Worm (Caenorhabditis elegans) whole organism, L4 larva: ENCODE results near the gene F42A9.9.

Experiments used
- D1046.2 ChIP-seq: fragments of 200-800 bp; sonication (Bioruptor generic); IDR thresholded peaks from 2 replicates; pipeline ENCODE4 v1.3.6; 2022; ENCODE audit warnings: missing genetic modification characterization, missing compliant biosample characterization
- F44E2.7 ChIP-seq: fragments of 200-800 bp; sonication (Bioruptor generic); IDR thresholded peaks from 2 replicates; pipeline ENCODE4 v2.1.2; 2022; ENCODE audit warnings: missing genetic modification characterization, missing compliant biosample characterization
- T20F7.1 ChIP-seq: fragments of 200-800 bp; sonication (Bioruptor generic); optimal IDR thresholded peaks from 2 replicates; lab custom pipeline; 2018; ENCODE audit warnings: mild to moderate bottlenecking, missing genetic modification characterization, missing compliant biosample characterization
- T26A8.4 ChIP-seq: fragments of 200-800 bp; sonication (Bioruptor generic); IDR thresholded peaks from 2 replicates; pipeline ENCODE4 v1.3.6; 2022; ENCODE audit warnings: missing genetic modification characterization, missing compliant biosample characterization
- Y48G9A.11 ChIP-seq: fragments of 200-800 bp; sonication (Bioruptor generic); IDR thresholded peaks from 2 replicates; pipeline ENCODE4 v1.3.6; 2022; ENCODE audit warnings: missing genetic modification reagents, missing genetic modification characterization, missing compliant biosample characterization
- Y5F2A.4 ChIP-seq: fragments of 200-800 bp; sonication (Bioruptor generic); optimal IDR thresholded peaks from 2 replicates; lab custom pipeline; 2018; ENCODE audit warnings: mild to moderate bottlenecking, missing genetic modification characterization, missing compliant biosample characterization
- Y75B8A.6 ChIP-seq: fragments of 200-800 bp; sonication (Bioruptor generic); IDR thresholded peaks from 2 replicates; pipeline ENCODE4 v1.3.6; 2022; ENCODE audit warnings: missing genetic modification reagents, missing genetic modification characterization, missing compliant biosample characterization
- ZK337.2 ChIP-seq: fragments of 200-800 bp; sonication (Bioruptor generic); IDR thresholded peaks from 2 replicates; pipeline ENCODE4 v1.3.6; 2022; ENCODE audit warnings: missing genetic modification reagents, missing genetic modification characterization, missing compliant biosample characterization
- aly-2 ChIP-seq: sonication (generic microtip); optimal IDR thresholded peaks from 2 replicates; lab custom pipeline; 2018; ENCODE audit warnings: missing biosample characterization, missing genetic modification characterization
- ceh-44 ChIP-seq: fragments of 200-800 bp; sonication (Bioruptor generic); IDR thresholded peaks from 2 replicates; pipeline ENCODE4 v1.3.6; 2022; ENCODE audit warnings: missing genetic modification reagents, missing genetic modification characterization, missing compliant biosample characterization
- ceh-82 ChIP-seq: sonication (generic microtip); optimal IDR thresholded peaks from 2 replicates; lab custom pipeline; 2017; ENCODE audit warnings: missing biosample characterization, missing genetic modification characterization
- ces-1 ChIP-seq: fragments of 150-350 bp; sonication (generic microtip); optimal IDR thresholded peaks from 4 replicates; lab custom pipeline; 2014; ENCODE audit warnings: missing biosample characterization, missing genetic modification reagents, missing genetic modification characterization
- daf-12 ChIP-seq: fragments of 150-350 bp; optimal IDR thresholded peaks from 2 replicates; lab custom pipeline; 2014; ENCODE audit warnings: missing biosample characterization, missing genetic modification reagents, missing genetic modification characterization
- daf-16 ChIP-seq, 3 experiments: sonication (generic microtip); optimal IDR thresholded peaks; 2 replicates each; lab custom pipeline; 2016 to 2017; ENCODE audit warnings: missing genetic modification characterization in 3 of 3, missing genetic modification reagents in 3 of 3, mild to moderate bottlenecking in 2 of 3, missing compliant biosample characterization in 2 of 3, missing biosample characterization in 1 of 3, moderate library complexity in 1 of 3
- daf-19 ChIP-seq: fragments of 200-800 bp; sonication (Bioruptor generic); conservative IDR thresholded peaks from 2 replicates; pipeline ENCODE4 v1.3.6; 2022; ENCODE audit warnings: missing genetic modification characterization, missing compliant biosample characterization
- dmd-6 ChIP-seq: fragments of 200-800 bp; sonication (Bioruptor generic); IDR thresholded peaks from 2 replicates; pipeline ENCODE4 v1.3.6; 2022; ENCODE audit warnings: missing genetic modification reagents, missing genetic modification characterization, missing compliant biosample characterization
- dmd-9 ChIP-seq: fragments of 200-800 bp; sonication (Bioruptor generic); IDR thresholded peaks from 2 replicates; pipeline ENCODE4 v1.3.6; 2022; ENCODE audit warnings: missing genetic modification reagents, missing genetic modification characterization, missing compliant biosample characterization
- egl-27 ChIP-seq: sonication (generic microtip); optimal IDR thresholded peaks from 3 replicates; lab custom pipeline; 2017; ENCODE audit warnings: missing biosample characterization, missing genetic modification reagents, missing genetic modification characterization
- fkh-10 ChIP-seq: fragments of 150-350 bp; optimal IDR thresholded peaks from 2 replicates; lab custom pipeline; 2014; ENCODE audit warnings: missing biosample characterization, missing genetic modification reagents, missing genetic modification characterization
- hlh-30 ChIP-seq: sonication (generic microtip); optimal IDR thresholded peaks from 2 replicates; lab custom pipeline; 2017; ENCODE audit warnings: antibody characterized with exemption, mild to moderate bottlenecking, missing genetic modification characterization, missing compliant biosample characterization; ENCODE audit not compliant: insufficient read depth
- hmg-1.1 ChIP-seq: fragments of 200-800 bp; sonication (Bioruptor generic); IDR thresholded peaks from 2 replicates; pipeline ENCODE4 v1.3.6; 2022; ENCODE audit warnings: missing genetic modification reagents, missing genetic modification characterization, missing compliant biosample characterization
- lin-1 ChIP-seq: fragments of 200-800 bp; sonication (Bioruptor generic); IDR thresholded peaks from 2 replicates; pipeline ENCODE4 v1.3.6; 2022; ENCODE audit warnings: missing genetic modification reagents, missing genetic modification characterization, missing compliant biosample characterization
- lin-38 ChIP-seq: fragments of 200-800 bp; sonication (Bioruptor generic); IDR thresholded peaks from 2 replicates; pipeline ENCODE4 v1.3.6; 2022; ENCODE audit warnings: missing genetic modification reagents, missing genetic modification characterization, missing compliant biosample characterization
- lir-3 ChIP-seq: sonication (generic microtip); optimal IDR thresholded peaks from 2 replicates; lab custom pipeline; 2016; ENCODE audit warnings: mild to moderate bottlenecking, missing genetic modification characterization, missing compliant biosample characterization
- madf-9 ChIP-seq: fragments of 200-800 bp; sonication (Bioruptor generic); conservative IDR thresholded peaks from 2 replicates; pipeline ENCODE4 v1.3.6; 2022; ENCODE audit warnings: missing genetic modification reagents, missing genetic modification characterization, missing compliant biosample characterization
- mdl-1 ChIP-seq, 2 experiments: fragments of 150-350 bp in 1 of 2; sonication (generic microtip) in 1 of 2; optimal IDR thresholded peaks; 2 replicates each; lab custom pipeline; 2014 to 2017; ENCODE audit warnings: missing biosample characterization in 2 of 2, missing genetic modification characterization in 2 of 2
- mes-2 ChIP-seq: sonication (generic microtip); optimal IDR thresholded peaks from 2 replicates; lab custom pipeline; 2016; ENCODE audit warnings: missing genotype, mild to moderate bottlenecking, missing genetic modification characterization, missing compliant biosample characterization; ENCODE audit not compliant: poor library complexity, severe bottlenecking
- mxl-3 ChIP-seq: fragments of 200-800 bp; sonication (Bioruptor generic); optimal IDR thresholded peaks from 2 replicates; lab custom pipeline; 2018; ENCODE audit warnings: mild to moderate bottlenecking, missing genetic modification characterization, missing compliant biosample characterization
- nhr-11 ChIP-seq: fragments of 150-350 bp; optimal IDR thresholded peaks from 2 replicates; lab custom pipeline; 2014; ENCODE audit warnings: missing biosample characterization, missing genetic modification characterization
- nhr-25 ChIP-seq: sonication (generic microtip); optimal IDR thresholded peaks from 2 replicates; lab custom pipeline; 2017; ENCODE audit warnings: missing genetic modification characterization, mild to moderate bottlenecking, missing compliant biosample characterization, antibody characterized with exemption, moderate library complexity, borderline replicate concordance; ENCODE audit not compliant: insufficient read depth
- nhr-42 ChIP-seq: fragments of 200-800 bp; sonication (Bioruptor generic); IDR thresholded peaks from 2 replicates; pipeline ENCODE4 v1.3.6; 2022; ENCODE audit warnings: missing genetic modification characterization, missing compliant biosample characterization
- nhr-48 ChIP-seq: sonication (generic microtip); optimal IDR thresholded peaks from 2 replicates; lab custom pipeline; 2016; ENCODE audit warnings: mild to moderate bottlenecking, missing genetic modification characterization, missing compliant biosample characterization
- nhr-6 ChIP-seq: fragments of 150-350 bp; optimal IDR thresholded peaks from 2 replicates; lab custom pipeline; 2014; ENCODE audit warnings: missing biosample characterization, missing genetic modification characterization
- nhr-76 ChIP-seq: fragments of 150-350 bp; optimal IDR thresholded peaks from 2 replicates; lab custom pipeline; 2014; ENCODE audit warnings: missing biosample characterization, missing genetic modification characterization
- nhr-77 ChIP-seq: fragments of 150-350 bp; optimal IDR thresholded peaks from 2 replicates; lab custom pipeline; 2014; ENCODE audit warnings: missing biosample characterization, missing genetic modification characterization
- pha-4 ChIP-seq, 2 experiments: fragments of 150-350 bp in 1 of 2; fragments of 200-800 bp in 1 of 2; sonication (Bioruptor generic) in 1 of 2; IDR thresholded peaks in 1 of 2; optimal IDR thresholded peaks in 1 of 2; 2 replicates each; pipeline versions ENCODE4 v1.3.6 to Lab custom; 2014 to 2022; ENCODE audit warnings: missing genetic modification characterization in 2 of 2, missing genetic modification reagents in 2 of 2, missing biosample characterization in 1 of 2, missing compliant biosample characterization in 1 of 2
- php-3 ChIP-seq: fragments of 200-800 bp; sonication (Bioruptor generic); IDR thresholded peaks from 2 replicates; pipeline ENCODE4 v1.3.6; 2022; ENCODE audit warnings: missing genetic modification reagents, missing genetic modification characterization, missing compliant biosample characterization
- pqm-1 ChIP-seq: sonication (generic microtip); optimal IDR thresholded peaks from 2 replicates; lab custom pipeline; 2017; ENCODE audit warnings: missing biosample characterization, missing genetic modification characterization
- sdz-12 ChIP-seq: fragments of 200-800 bp; sonication (Bioruptor generic); optimal IDR thresholded peaks from 2 replicates; lab custom pipeline; 2018; ENCODE audit warnings: mild to moderate bottlenecking, missing genetic modification characterization, missing compliant biosample characterization
- snpc-1.2 ChIP-seq: fragments of 200-800 bp; sonication (Bioruptor generic); IDR thresholded peaks from 2 replicates; pipeline ENCODE4 v1.3.6; 2022; ENCODE audit warnings: missing genetic modification reagents, missing genetic modification characterization, missing compliant biosample characterization
- tag-97 ChIP-seq: fragments of 200-800 bp; sonication (Bioruptor generic); IDR thresholded peaks from 2 replicates; pipeline ENCODE4 v1.3.6; 2022; ENCODE audit warnings: missing genetic modification characterization, missing compliant biosample characterization
- unc-62 ChIP-seq, 3 experiments: fragments of 150-350 bp in 1 of 3; sonication (generic microtip); optimal IDR thresholded peaks in 2 of 3; peaks in 1 of 3; 1 replicate in 1 of 3; 2 replicates in 2 of 3; lab custom pipeline; 2014 to 2017; ENCODE audit warnings: missing biosample characterization in 3 of 3, missing genetic modification characterization in 3 of 3, missing genetic modification reagents in 3 of 3, missing genotype in 1 of 3
- zip-2 ChIP-seq: fragments of 150-350 bp; optimal IDR thresholded peaks from 2 replicates; lab custom pipeline; 2014; ENCODE audit warnings: missing biosample characterization, missing genetic modification characterization
- ztf-11 ChIP-seq: fragments of 150-350 bp; optimal IDR thresholded peaks from 2 replicates; lab custom pipeline; 2014; ENCODE audit warnings: missing biosample characterization, missing genetic modification characterization

F42A9.9 gene

DNA sequence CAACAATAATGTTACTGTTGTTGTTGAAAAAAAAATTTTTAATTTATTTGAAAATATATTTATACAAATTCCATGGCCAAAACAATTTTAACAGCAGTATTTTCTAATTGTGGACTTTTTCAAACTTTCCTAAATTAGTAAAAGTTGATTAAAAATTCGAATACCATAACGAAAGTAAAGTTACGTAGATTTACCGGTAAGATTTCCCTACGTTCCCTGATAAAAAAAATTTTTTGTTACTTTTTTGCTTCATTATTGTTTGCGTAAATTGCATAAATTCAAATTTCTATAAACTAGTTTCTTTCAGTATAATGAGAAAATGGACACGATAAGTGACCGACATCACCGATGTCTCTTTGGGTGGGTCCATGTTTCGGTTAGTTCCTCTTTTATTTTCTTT lies 29.7 kb downstream of the F42A9.9 start, which contains the start of gene F42A9.6:
Gene F42A9.6 (plus strand): TSS at position 301 of the 400 bp plus-strand sequence.
- TF ChIP-seq lir-3 (tag; lab: Kevin White, UChicago) = no peak
- TF ChIP-seq ceh-44 (GFP tag; lab: Robert Waterston, UW) = no peak
- TF ChIP-seq Y5F2A.4 = no peak
- TF ChIP-seq mes-2 (tag; lab: Kevin White, UChicago) = no peak
- no peak for TF ChIP-seq nhr-76 (tag; lab: Kevin White, UChicago)
- TF ChIP-seq php-3 (GFP tag; lab: Robert Waterston, UW) = no peak
- no peak for TF ChIP-seq D1046.2 (GFP tag; lab: Robert Waterston, UW)
- no peak for TF ChIP-seq lin-38 (GFP tag; lab: Robert Waterston, UW)
- no peak for TF ChIP-seq fkh-10
- no peak for TF ChIP-seq daf-12 (tag; lab: Kevin White, UChicago)
- no peak for TF ChIP-seq zip-2 (tag; lab: Kevin White, UChicago)
- TF ChIP-seq tag-97 = no peak
- TF ChIP-seq Y75B8A.6 = no peak
- no peak for TF ChIP-seq ztf-11 (tag; lab: Kevin White, UChicago)
- no peak for TF ChIP-seq ces-1
- TF ChIP-seq aly-2 (tag; lab: Kevin White, UChicago) = no peak
- TF ChIP-seq pqm-1 (tag; lab: Kevin White, UChicago) = no peak
- no peak for TF ChIP-seq sdz-12 (GFP tag; lab: Kevin White, UChicago)
- TF ChIP-seq T20F7.1 (GFP tag; lab: Kevin White, UChicago) = no peak

DNA sequence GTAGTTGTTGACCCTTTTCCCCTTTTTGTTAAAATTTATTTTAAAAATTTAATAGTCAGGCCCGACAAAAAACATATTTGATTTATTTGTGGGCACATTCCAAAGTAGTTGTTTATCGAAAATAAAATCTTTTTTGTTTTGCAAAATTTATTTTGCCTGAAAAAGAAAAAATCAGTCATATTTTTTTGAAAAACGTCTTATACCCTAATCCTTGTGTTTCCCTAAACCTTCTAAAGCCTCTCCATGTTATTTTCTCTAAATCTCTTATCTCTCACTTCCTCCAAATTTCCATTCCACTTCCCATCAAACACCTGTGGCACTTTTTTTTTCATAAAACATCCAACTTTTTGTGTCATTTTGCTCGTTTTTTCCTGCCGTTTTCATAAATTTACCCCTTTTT lies 30.5 kb downstream of the F42A9.9 start:
- TF ChIP-seq F44E2.7 (GFP tag; lab: Robert Waterston, UW) (no peak), hlh-30 (tag; lab: Kevin White, UChicago) (no peak), ceh-82 (no peak), madf-9 (GFP tag; lab: Robert Waterston, UW) (no peak), daf-19 (GFP tag; lab: Robert Waterston, UW) (no peak), egl-27 (no peak), dmd-9 (GFP tag; lab: Robert Waterston, UW) (no peak), lir-3 (tag; lab: Kevin White, UChicago) (no peak), dmd-6 (GFP tag; lab: Robert Waterston, UW) (no peak), mxl-3 (GFP tag; lab: Kevin White, UChicago) (no peak), Y48G9A.11 (no peak), snpc-1.2 (GFP tag; lab: Robert Waterston, UW) (no peak)

DNA sequence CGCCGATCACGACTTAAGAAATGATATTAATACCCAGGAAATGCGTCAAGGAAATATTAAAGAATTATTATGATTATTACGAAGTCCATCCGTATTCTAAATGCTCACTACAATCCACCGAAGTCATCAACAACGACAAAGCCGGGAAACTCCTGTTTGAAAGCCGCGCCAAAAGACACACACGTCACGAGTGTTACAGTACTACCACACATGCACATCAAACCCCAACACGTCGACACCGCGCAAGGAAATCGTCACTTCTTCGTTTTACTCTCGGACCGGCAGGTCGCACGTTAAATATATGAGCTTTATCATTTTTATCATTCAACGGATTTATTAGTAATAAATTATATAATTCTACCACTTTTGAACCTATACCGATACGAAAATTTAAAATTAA lies 31.2 kb downstream of the F42A9.9 start:
- 0 out of 2 replicates have a peak, but pooled peaks have one; percentile 15 for TF ChIP-seq snpc-1.2 (GFP tag; lab: Robert Waterston, UW)

DNA sequence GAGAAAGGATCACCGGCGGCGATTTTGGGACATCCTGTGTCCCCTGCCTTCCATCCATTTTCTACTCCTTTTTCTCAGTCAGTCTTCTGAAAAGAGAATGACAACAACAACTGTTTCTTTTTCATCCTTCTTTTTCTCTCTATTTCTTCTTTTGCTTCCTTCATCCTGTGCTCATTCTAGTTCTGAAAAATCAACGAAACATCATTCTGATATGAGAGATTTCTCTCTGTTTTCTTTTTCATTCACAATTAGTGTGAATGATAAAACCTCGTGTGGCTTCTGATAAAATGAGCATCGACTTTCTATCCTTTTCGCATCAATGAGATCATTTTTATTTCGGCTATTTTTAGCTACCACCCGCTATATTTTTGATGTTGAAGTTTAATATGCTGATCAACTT lies 33.4 kb downstream of the F42A9.9 start:
- TF ChIP-seq T26A8.4 = no peak
- peak; percentile 37; the same call in 1 of the 2 replicates for TF ChIP-seq ZK337.2 (GFP tag; lab: Robert Waterston, UW)
- TF ChIP-seq unc-62 (GFP tag; optimal IDR thresholded peaks at IDR 0.05 in 1 of 2; lab: Kevin White, UChicago) = peak in 1 of 2 experiments; percentile 41
- TF ChIP-seq unc-62 (tag; optimal IDR thresholded peaks at IDR 0.05; lab: Kevin White, UChicago) = no peak
- no peak for TF ChIP-seq nhr-25 (tag; lab: Kevin White, UChicago)
- peak in 1 of 2 experiments; percentile 48 for TF ChIP-seq daf-16 (GFP tag; optimal IDR thresholded peaks at IDR 0.05; lab: Kevin White, UChicago)
- TF ChIP-seq daf-16 (tag; optimal IDR thresholded peaks at IDR 0.05; lab: Kevin White, UChicago) = no peak
- TF ChIP-seq nhr-42 (GFP tag; lab: Robert Waterston, UW) = no peak
- TF ChIP-seq nhr-6 (tag; lab: Kevin White, UChicago) = no peak
- no peak for TF ChIP-seq pha-4 (GFP tag; IDR thresholded peaks at IDR 0.05; lab: Robert Waterston, UW)
- TF ChIP-seq pha-4 (tag; optimal IDR thresholded peaks at IDR 0.05; lab: Kevin White, UChicago) = no peak
- TF ChIP-seq nhr-11 = peak; percentile 66
- TF ChIP-seq nhr-48 (tag; lab: Kevin White, UChicago) = no peak
- TF ChIP-seq hmg-1.1 (GFP tag; lab: Robert Waterston, UW) = no peak
- TF ChIP-seq php-3 (GFP tag; lab: Robert Waterston, UW) = no peak
- TF ChIP-seq nhr-77 (tag; lab: Kevin White, UChicago) = no peak
- no peak for TF ChIP-seq fkh-10
- TF ChIP-seq lin-1 = no peak
- TF ChIP-seq mdl-1 (tag; optimal IDR thresholded peaks at IDR 0.05; lab: Kevin White, UChicago) = peak in 1 of 2 experiments; percentile 1
- TF ChIP-seq ztf-11 (tag; lab: Kevin White, UChicago) = no peak
- TF ChIP-seq, all 104 proteins: peak for 5
